Worm (Caenorhabditis elegans) whole organism, L3 larva: ENCODE data around the gene K08D8.2.

Experiments
- ceh-82 ChIP-seq: fragments of 150-350 bp; optimal IDR thresholded peaks from 2 replicates; lab custom pipeline; 2014; ENCODE audit warnings: missing biosample characterization, missing genetic modification characterization
- daf-12 ChIP-seq: fragments of 150-350 bp; optimal IDR thresholded peaks from 2 replicates; lab custom pipeline; 2014; ENCODE audit warnings: missing biosample characterization, missing genetic modification reagents, missing genetic modification characterization
- nhr-43 ChIP-seq: sonication (generic microtip); optimal IDR thresholded peaks from 2 replicates; lab custom pipeline; 2016; ENCODE audit warnings: mild to moderate bottlenecking, missing genetic modification characterization, missing compliant biosample characterization; ENCODE audit not compliant: poor library complexity, severe bottlenecking

The K08D8.2 gene

DNA sequence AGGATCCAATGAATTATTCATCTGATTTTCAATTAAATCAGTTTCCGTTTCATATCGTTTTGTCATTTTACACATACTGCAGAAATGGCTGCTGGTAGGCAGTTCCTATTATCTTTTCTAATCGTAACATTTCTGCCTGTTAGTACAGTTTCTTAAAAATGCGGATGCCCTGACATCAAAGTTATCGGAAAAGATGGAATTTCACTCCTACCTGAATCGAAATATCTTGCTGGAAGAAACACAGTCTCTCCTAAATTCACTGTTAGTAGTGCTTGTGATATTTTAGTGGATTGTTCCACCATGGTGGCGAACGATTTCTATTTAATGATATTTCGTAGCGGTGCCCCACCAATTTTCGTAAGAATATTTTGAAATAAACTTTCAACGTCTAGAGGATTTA lies 45.6 kb downstream of the K08D8.2 start, which contains the start of gene F55G11.10:
Gene F55G11.10, plus strand, starts transcription at position 301 of the 400 bp plus-strand sequence.
- no peak for TF ChIP-seq daf-12 (tag; lab: Kevin White, UChicago)
- TF ChIP-seq nhr-43 (tag; lab: Kevin White, UChicago) = no peak
- no peak for TF ChIP-seq ceh-82 (tag; lab: Kevin White, UChicago)
